Fruit fly (Drosophila melanogaster) whole organism: ENCODE data around the gene Had1.

Experiments
- CG8478 ChIP-seq: fragments of >200 bp; optimal IDR thresholded peaks from 2 replicates; lab custom pipeline; 2018; ENCODE audit warnings: inconsistent platforms
- Dll ChIP-seq: fragments of >200 bp; optimal IDR thresholded peaks from 2 replicates; lab custom pipeline; 2017
- EcR ChIP-seq, 2 experiments: fragments of >200 bp; optimal IDR thresholded peaks; 2 replicates each; lab custom pipeline; 2017; ENCODE audit warnings: missing biosample characterization in 2 of 2, missing genetic modification characterization in 2 of 2, missing genetic modification reagents in 2 of 2
- pan ChIP-seq: fragments of >200 bp; optimal IDR thresholded peaks from 2 replicates; lab custom pipeline; 2017
- psq ChIP-seq: fragments of >200 bp; optimal IDR thresholded peaks from 2 replicates; lab custom pipeline; 2017
- usp ChIP-seq: fragments of >200 bp; optimal IDR thresholded peaks from 2 replicates; lab custom pipeline; 2017; ENCODE audit warnings: missing biosample characterization, missing genetic modification characterization, mixed read lengths

Gene Had1

dm6 chrX:16275168-16275853 lies 33.2 kb downstream of the Had1 start:
- TF ChIP-seq usp (GFP tag; lab: Kevin White, UChicago): no peak

dm6 chrX:16270795-16271194 lies 37.7 kb downstream of the Had1 start, which contains the start of gene Mfe2:
TSS of gene Mfe2 (plus strand) at chrX:16270951.
- TF ChIP-seq EcR (GFP tag; optimal IDR thresholded peaks at IDR 0.05; lab: Kevin White, UChicago) (no peak), pan (lab: Kevin White, UChicago) (no peak), CG8478 (lab: Kevin White, UChicago) (no peak), usp (GFP tag; lab: Kevin White, UChicago) (no peak), psq (lab: Kevin White, UChicago) (no peak), Dll (lab: Kevin White, UChicago) (no peak)

- TF ChIP-seq EcR (GFP tag; optimal IDR thresholded peaks at IDR 0.05; lab: Kevin White, UChicago) (no peak), usp (GFP tag; lab: Kevin White, UChicago) (no peak), CG8478 (lab: Kevin White, UChicago) (no peak), psq (lab: Kevin White, UChicago) (no peak), Dll (lab: Kevin White, UChicago) (no peak), pan (lab: Kevin White, UChicago) (no peak)
These were observed 42.0 kb downstream of the Had1 start, which contains the start of gene CG12507 for dm6 chrX:16266437-16266836. TSS of gene CG12507 (minus strand) at chrX:16266537.

- TF ChIP-seq usp (GFP tag; lab: Kevin White, UChicago) (no peak), pan (lab: Kevin White, UChicago) (no peak), Dll (lab: Kevin White, UChicago) (no peak), psq (lab: Kevin White, UChicago) (no peak), EcR (GFP tag; optimal IDR thresholded peaks at IDR 0.05; lab: Kevin White, UChicago) (no peak), CG8478 (lab: Kevin White, UChicago) (no peak)
These were observed 45.1 kb downstream of the Had1 start for dm6 chrX:16263415-16263814.
